Fruit fly (Drosophila melanogaster) whole organism, embryonic: ENCODE data around the gene CG31204.

Experiments
- Asciz ChIP-seq: fragments of 200-800 bp; sonication (Bioruptor generic); optimal IDR thresholded peaks from 2 replicates; lab custom pipeline; 2017; ENCODE audit warnings: missing biosample characterization, mild to moderate bottlenecking, missing genetic modification characterization, missing genetic modification reagents
- B-H1 ChIP-seq: fragments of 200-800 bp; sonication (Bioruptor generic); IDR thresholded peaks from 3 replicates; pipeline ENCODE4 v1.3.6; 2022; ENCODE audit warnings: missing biosample characterization, missing genetic modification characterization
- CG10147 ChIP-seq: fragments of 200-800 bp; sonication (Bioruptor generic); optimal IDR thresholded peaks from 2 replicates; lab custom pipeline; 2019; ENCODE audit warnings: missing biosample characterization, mild to moderate bottlenecking, missing genetic modification characterization, moderate library complexity
- CG10274 ChIP-seq: fragments of 200-800 bp; sonication (Bioruptor generic); optimal IDR thresholded peaks from 3 replicates; lab custom pipeline; 2017; ENCODE audit warnings: missing biosample characterization, mild to moderate bottlenecking, missing genetic modification characterization
- CG10654 ChIP-seq: fragments of 200-800 bp; sonication (Bioruptor generic); optimal IDR thresholded peaks from 2 replicates; lab custom pipeline; 2016; ENCODE audit warnings: missing biosample characterization, missing genetic modification characterization
- CG11085 ChIP-seq: fragments of 200-800 bp; sonication (Bioruptor generic); IDR thresholded peaks from 2 replicates; pipeline ENCODE4 v1.3.6; 2022; ENCODE audit warnings: missing biosample characterization, missing genetic modification characterization
- CG11560 ChIP-seq: fragments of 200-800 bp; sonication (Bioruptor generic); IDR thresholded peaks from 3 replicates; pipeline ENCODE4 v1.3.6; 2022; ENCODE audit warnings: missing biosample characterization, missing genetic modification characterization
- CG11695 ChIP-seq: fragments of 200-800 bp; sonication (Bioruptor generic); IDR thresholded peaks from 3 replicates; pipeline ENCODE4 v1.3.6; 2022; ENCODE audit warnings: missing biosample characterization, missing genetic modification characterization
- CG12744 ChIP-seq: fragments of 200-800 bp; sonication (Bioruptor generic); optimal IDR thresholded peaks from 2 replicates; lab custom pipeline; 2016; ENCODE audit warnings: missing biosample characterization, missing genetic modification characterization
- CG12942 ChIP-seq: fragments of 200-800 bp; sonication (Bioruptor generic); optimal IDR thresholded peaks from 3 replicates; lab custom pipeline; 2016; ENCODE audit warnings: missing biosample characterization, missing genetic modification characterization
- CG13894 ChIP-seq: fragments of 200-800 bp; sonication (Bioruptor generic); optimal IDR thresholded peaks from 3 replicates; lab custom pipeline; 2018; ENCODE audit warnings: missing biosample characterization, mild to moderate bottlenecking, missing genetic modification characterization, moderate library complexity
- CG18011 ChIP-seq: fragments of 200-800 bp; sonication (Bioruptor generic); optimal IDR thresholded peaks from 2 replicates; lab custom pipeline; 2017; ENCODE audit warnings: missing biosample characterization, missing genetic modification characterization, mild to moderate bottlenecking, moderate library complexity, missing genotype
- CG2129 ChIP-seq: fragments of 200-800 bp; sonication (Bioruptor generic); IDR thresholded peaks from 2 replicates; pipeline ENCODE4 v1.3.6; 2022; ENCODE audit warnings: missing biosample characterization, missing genetic modification characterization; ENCODE audit not compliant: partially characterized antibody
- CG30403 ChIP-seq: fragments of 200-800 bp; sonication (Bioruptor generic); optimal IDR thresholded peaks from 3 replicates; lab custom pipeline; 2016; ENCODE audit warnings: missing biosample characterization, missing genetic modification characterization
- CG32767 ChIP-seq: fragments of 200-800 bp; sonication (Bioruptor generic); IDR thresholded peaks from 2 replicates; pipeline ENCODE4 v1.3.6; 2022; ENCODE audit warnings: missing biosample characterization, missing genetic modification characterization
- CG42726 ChIP-seq: fragments of 200-800 bp; sonication (Bioruptor generic); IDR thresholded peaks from 2 replicates; pipeline ENCODE4 v1.3.6; 2022; ENCODE audit warnings: missing biosample characterization, missing genetic modification characterization; ENCODE audit not compliant: partially characterized antibody
- CG4282 ChIP-seq: fragments of 200-800 bp; sonication (Bioruptor generic); optimal IDR thresholded peaks from 2 replicates; lab custom pipeline; 2016; ENCODE audit warnings: missing biosample characterization, missing genetic modification characterization
- CG4424 ChIP-seq: fragments of 200-800 bp; sonication (Bioruptor generic); optimal IDR thresholded peaks from 3 replicates; lab custom pipeline; 2016; ENCODE audit warnings: missing biosample characterization, missing genetic modification characterization
- CG5180 ChIP-seq: fragments of 200-800 bp; sonication (Bioruptor generic); optimal IDR thresholded peaks from 3 replicates; lab custom pipeline; 2017; ENCODE audit warnings: missing biosample characterization, missing genetic modification characterization, mild to moderate bottlenecking, moderate library complexity, missing genetic modification reagents
- CG6689 ChIP-seq: fragments of 200-800 bp; sonication (Bioruptor generic); IDR thresholded peaks from 2 replicates; pipeline ENCODE4 v1.3.6; 2022; ENCODE audit warnings: missing biosample characterization, missing genetic modification characterization
- CG6765 ChIP-seq: fragments of 200-800 bp; sonication (Bioruptor generic); optimal IDR thresholded peaks from 3 replicates; lab custom pipeline; 2017; ENCODE audit warnings: missing biosample characterization, mild to moderate bottlenecking, missing genetic modification characterization
- CG6791 ChIP-seq: fragments of 200-800 bp; sonication (Bioruptor generic); IDR thresholded peaks from 3 replicates; pipeline ENCODE4 v1.3.6; 2022; ENCODE audit warnings: missing biosample characterization, missing genetic modification characterization; ENCODE audit not compliant: partially characterized antibody
- CG9727 ChIP-seq: fragments of 200-800 bp; sonication (Bioruptor generic); optimal IDR thresholded peaks from 3 replicates; lab custom pipeline; 2017; ENCODE audit warnings: missing biosample characterization, mild to moderate bottlenecking, missing genetic modification characterization
- D19A ChIP-seq: fragments of 200-800 bp; optimal IDR thresholded peaks from 3 replicates; lab custom pipeline; 2019; ENCODE audit warnings: missing biosample characterization, mild to moderate bottlenecking, missing genetic modification characterization, moderate library complexity
- Deaf1 ChIP-seq: fragments of 200-800 bp; optimal IDR thresholded peaks from 3 replicates; lab custom pipeline; 2019; ENCODE audit warnings: missing biosample characterization, mild to moderate bottlenecking, missing genetic modification characterization, moderate library complexity
- Dip2 ChIP-seq: fragments of 200-800 bp; sonication (Bioruptor generic); IDR thresholded peaks from 2 replicates; pipeline ENCODE4 v1.3.6; 2022; ENCODE audit warnings: missing biosample characterization, missing genetic modification characterization
- Hmx ChIP-seq: fragments of 200-800 bp; sonication (Bioruptor generic); optimal IDR thresholded peaks from 2 replicates; lab custom pipeline; 2016; ENCODE audit warnings: missing biosample characterization, missing genetic modification characterization
- Kr ChIP-seq: fragments of 200-800 bp; sonication (Bioruptor generic); optimal IDR thresholded peaks from 2 replicates; lab custom pipeline; 2017; ENCODE audit warnings: missing biosample characterization, mild to moderate bottlenecking, missing genetic modification characterization
- MESR4 ChIP-seq: fragments of 200-800 bp; sonication (Bioruptor generic); optimal IDR thresholded peaks from 2 replicates; lab custom pipeline; 2018; ENCODE audit warnings: missing biosample characterization, mild to moderate bottlenecking, missing genetic modification characterization, moderate library complexity
- Mad ChIP-seq: fragments of 200-800 bp; sonication (Bioruptor generic); optimal IDR thresholded peaks from 2 replicates; lab custom pipeline; 2016; ENCODE audit warnings: missing biosample characterization, missing genetic modification characterization
- Med ChIP-seq: fragments of 200-800 bp; sonication (Bioruptor generic); peaks from one replicate; lab custom pipeline; 2016; ENCODE audit warnings: missing biosample characterization, missing genetic modification characterization, mild to moderate bottlenecking, inconsistent platforms, moderate library complexity
- NFAT ChIP-seq: fragments of 200-800 bp; sonication (Bioruptor generic); IDR thresholded peaks from 2 replicates; pipeline ENCODE4 v1.3.6; 2022; ENCODE audit warnings: missing biosample characterization, missing genetic modification characterization
- Sry-β ChIP-seq: fragments of 200-800 bp; sonication (Bioruptor generic); optimal IDR thresholded peaks from 2 replicates; lab custom pipeline; 2018; ENCODE audit warnings: missing biosample characterization, mild to moderate bottlenecking, missing genetic modification characterization, moderate library complexity
- ap ChIP-seq: fragments of 200-800 bp; sonication (Bioruptor generic); IDR thresholded peaks from 2 replicates; pipeline ENCODE4 v1.3.6; 2022; ENCODE audit warnings: missing biosample characterization, missing genetic modification characterization
- ase ChIP-seq: fragments of 200-800 bp; sonication (Bioruptor generic); IDR thresholded peaks from 3 replicates; pipeline ENCODE4 v1.3.6; 2022; ENCODE audit warnings: missing biosample characterization, missing genetic modification characterization
- bab2 ChIP-seq: fragments of 200-800 bp; sonication (Bioruptor generic); optimal IDR thresholded peaks from 2 replicates; lab custom pipeline; 2016; ENCODE audit warnings: missing biosample characterization, missing genetic modification characterization
- bigmax ChIP-seq: fragments of 200-800 bp; sonication (Bioruptor generic); optimal IDR thresholded peaks from 2 replicates; lab custom pipeline; 2018; ENCODE audit warnings: missing biosample characterization, mild to moderate bottlenecking, missing genetic modification characterization
- cas ChIP-seq: fragments of 200-800 bp; sonication (Bioruptor generic); IDR thresholded peaks from 2 replicates; pipeline ENCODE4 v1.3.6; 2022; ENCODE audit warnings: missing biosample characterization, missing genetic modification characterization
- crol ChIP-seq: fragments of 200-800 bp; sonication (Bioruptor generic); IDR thresholded peaks from 2 replicates; pipeline ENCODE4 v1.3.6; 2022; ENCODE audit warnings: missing biosample characterization, missing genetic modification characterization
- gsb ChIP-seq: fragments of 200-800 bp; sonication (Bioruptor generic); IDR thresholded peaks from 2 replicates; pipeline ENCODE4 v1.3.6; 2022; ENCODE audit warnings: missing biosample characterization, missing genetic modification characterization
- jumu ChIP-seq: fragments of 200-800 bp; sonication (Bioruptor generic); optimal IDR thresholded peaks from 3 replicates; lab custom pipeline; 2016; ENCODE audit warnings: missing biosample characterization, missing genetic modification characterization
- klu ChIP-seq: fragments of 200-800 bp; sonication (Bioruptor generic); IDR thresholded peaks from 2 replicates; pipeline ENCODE4 v1.3.6; 2022; ENCODE audit warnings: missing biosample characterization, missing genetic modification characterization
- maf-S ChIP-seq: fragments of 200-800 bp; sonication (Bioruptor generic); optimal IDR thresholded peaks from 2 replicates; lab custom pipeline; 2016; ENCODE audit warnings: missing biosample characterization, missing genetic modification characterization
- mld ChIP-seq: fragments of 200-800 bp; sonication (Bioruptor generic); IDR thresholded peaks from 3 replicates; pipeline ENCODE4 v1.3.6; 2022; ENCODE audit warnings: missing biosample characterization, missing genetic modification characterization; ENCODE audit not compliant: partially characterized antibody
- pfk ChIP-seq: fragments of 200-800 bp; sonication (Bioruptor generic); optimal IDR thresholded peaks from 2 replicates; lab custom pipeline; 2018; ENCODE audit warnings: missing biosample characterization, mild to moderate bottlenecking, missing genetic modification characterization, moderate library complexity
- pros ChIP-seq: fragments of 200-800 bp; sonication (Bioruptor generic); optimal IDR thresholded peaks from 3 replicates; lab custom pipeline; 2019; ENCODE audit warnings: missing biosample characterization, mild to moderate bottlenecking, missing genetic modification characterization, moderate library complexity
- sr ChIP-seq: fragments of 200-800 bp; sonication (Bioruptor generic); IDR thresholded peaks from 3 replicates; pipeline ENCODE4 v1.3.6; 2022; ENCODE audit warnings: missing biosample characterization, missing genetic modification characterization
- trem ChIP-seq: fragments of 200-800 bp; optimal IDR thresholded peaks from 3 replicates; lab custom pipeline; 2019; ENCODE audit warnings: missing biosample characterization, mild to moderate bottlenecking, missing genetic modification characterization, moderate library complexity
- wek ChIP-seq: fragments of 200-800 bp; sonication (Bioruptor generic); optimal IDR thresholded peaks from 3 replicates; lab custom pipeline; 2018; ENCODE audit warnings: missing biosample characterization, mild to moderate bottlenecking, missing genetic modification characterization, moderate library complexity
- z ChIP-seq: fragments of 200-800 bp; sonication (Bioruptor generic); IDR thresholded peaks from 3 replicates; pipeline ENCODE4 v1.3.6; 2022; ENCODE audit warnings: missing biosample characterization, missing genetic modification characterization
- zfh1 ChIP-seq: fragments of 200-800 bp; sonication (Bioruptor generic); IDR thresholded peaks from 3 replicates; pipeline ENCODE4 v1.3.6; 2022; ENCODE audit warnings: missing biosample characterization, missing genetic modification characterization

CG31204 gene

dm6 chr3R:31381216-31381688 lies 12.1 kb downstream of the CG31204 start (continued):
- TF ChIP-seq CG12744 (GFP tag; lab: Kevin White, UChicago) = no peak
- no peak for TF ChIP-seq CG13894 (tag; lab: Kevin White, UChicago)
- no peak for TF ChIP-seq CG6765 (GFP tag; lab: Kevin White, UChicago)
- TF ChIP-seq bigmax (GFP tag; lab: Kevin White, UChicago) = no peak
- no peak for TF ChIP-seq CG11560 (tag; lab: Robert Waterston, UW)
- no peak for TF ChIP-seq mld (GFP tag; lab: Robert Waterston, UW)
- TF ChIP-seq crol = no peak
- no peak for TF ChIP-seq Hmx (GFP tag; lab: Kevin White, UChicago)
- peak; percentile 23; the same call in 1 of the 3 replicates for TF ChIP-seq ase (GFP tag; lab: Robert Waterston, UW)
- no peak for TF ChIP-seq trem
- TF ChIP-seq gsb = no peak
- TF ChIP-seq Sry-β = no peak
- TF ChIP-seq CG32767 (GFP tag; lab: Robert Waterston, UW) = no peak; the same call in 1 of the 2 replicates
- TF ChIP-seq CG12942 (GFP tag; lab: Kevin White, UChicago) = no peak
- peak; percentile 14 for TF ChIP-seq Mad (GFP tag; lab: Kevin White, UChicago)
- TF ChIP-seq MESR4 (GFP tag; lab: Kevin White, UChicago) = peak; percentile 20
- TF ChIP-seq D19A (tag; lab: Kevin White, UChicago) = no peak
- TF ChIP-seq NFAT = peak; percentile 63; the same call in 1 of the 2 replicates
- peak; percentile 12 for TF ChIP-seq maf-S (GFP tag; lab: Kevin White, UChicago)
- no peak for TF ChIP-seq CG6791 (GFP tag; lab: Robert Waterston, UW)
- peak; percentile 31; the same call in 1 of the 2 replicates for TF ChIP-seq CG6689
- no peak for TF ChIP-seq wek (GFP tag; lab: Kevin White, UChicago)
- TF ChIP-seq CG4282 (GFP tag; lab: Kevin White, UChicago) = no peak
- TF ChIP-seq CG42726 = 0 out of 2 replicates have a peak, but pooled peaks have one; percentile 69
- no peak; the same call in 2 of the 3 replicates for TF ChIP-seq B-H1 (GFP tag; lab: Robert Waterston, UW)
- peak; percentile 68; the same call in 2 of the 3 replicates for TF ChIP-seq zfh1
- TF ChIP-seq z = no peak
- no peak for TF ChIP-seq Dip2 (GFP tag; lab: Robert Waterston, UW)
- TF ChIP-seq bab2 (GFP tag; lab: Kevin White, UChicago) = peak; percentile 26
- TF ChIP-seq klu = no peak; the same call in 1 of the 2 replicates
- TF ChIP-seq Kr (GFP tag; lab: Kevin White, UChicago) = no peak
- no peak for TF ChIP-seq Deaf1
- TF ChIP-seq CG4424 = no peak
- TF ChIP-seq sr = peak; percentile 20; the same call in 1 of the 3 replicates
- TF ChIP-seq cas (GFP tag; lab: Robert Waterston, UW) = no peak
- TF ChIP-seq CG9727 (GFP tag; lab: Kevin White, UChicago) = peak; percentile 14
- TF ChIP-seq pfk (GFP tag; lab: Kevin White, UChicago) = no peak
- TF ChIP-seq CG2129 (GFP tag; lab: Robert Waterston, UW) = no peak
- TF ChIP-seq CG10654 (GFP tag; lab: Kevin White, UChicago) = no peak
- no peak for TF ChIP-seq CG10147 (GFP tag; lab: Kevin White, UChicago)
- peak; percentile 48 for TF ChIP-seq CG30403 (GFP tag; lab: Kevin White, UChicago)
- no peak; the same call in 2 of the 3 replicates for TF ChIP-seq CG11695
- peak; percentile 14 for TF ChIP-seq CG18011 (GFP tag; lab: Kevin White, UChicago)
- TF ChIP-seq Asciz (GFP tag; lab: Kevin White, UChicago) = peak; percentile 14
- TF ChIP-seq jumu (GFP tag; lab: Kevin White, UChicago) = peak; percentile 31
- peak; percentile 90 for TF ChIP-seq Med (GFP tag; lab: Kevin White, UChicago)
- no peak for TF ChIP-seq CG5180 (GFP tag; lab: Kevin White, UChicago)
- TF ChIP-seq CG11085 (GFP tag; lab: Robert Waterston, UW) = 0 out of 2 replicates have a peak, but pooled peaks have one; percentile 39
- TF ChIP-seq pros (GFP tag; lab: Kevin White, UChicago) = no peak
- TF ChIP-seq ap = no peak
- TF ChIP-seq CG10274 (GFP tag; lab: Kevin White, UChicago) = no peak
